Fruit fly (Drosophila melanogaster) whole organism, embryonic: ENCODE data around the gene Cdk7.

Experiments
- Aef1 ChIP-seq: fragments of 200-800 bp; sonication (Bioruptor generic); IDR thresholded peaks from 3 replicates; pipeline ENCODE4 v1.3.6; 2022; ENCODE audit warnings: missing biosample characterization, missing genetic modification characterization
- BEAF-32 ChIP-seq: fragments of 200-800 bp; sonication (Bioruptor generic); optimal IDR thresholded peaks from 3 replicates; lab custom pipeline; 2017; ENCODE audit warnings: missing biosample characterization, missing genetic modification characterization, mild to moderate bottlenecking, moderate library complexity, missing genetic modification reagents
- CG10431 ChIP-seq: fragments of 200-800 bp; sonication (Bioruptor generic); optimal IDR thresholded peaks from 3 replicates; lab custom pipeline; 2018; ENCODE audit warnings: missing biosample characterization, mild to moderate bottlenecking, missing genetic modification characterization
- CG10543 ChIP-seq: fragments of 200-800 bp; sonication (Bioruptor generic); optimal IDR thresholded peaks from 3 replicates; lab custom pipeline; 2017; ENCODE audit warnings: missing biosample characterization, mild to moderate bottlenecking, missing genetic modification characterization, moderate library complexity
- CG11085 ChIP-seq: fragments of 200-800 bp; sonication (Bioruptor generic); IDR thresholded peaks from 2 replicates; pipeline ENCODE4 v1.3.6; 2022; ENCODE audit warnings: missing biosample characterization, missing genetic modification characterization
- CG11247 ChIP-seq: fragments of 200-800 bp; sonication (Bioruptor generic); IDR thresholded peaks from 2 replicates; pipeline ENCODE4 v1.3.6; 2022; ENCODE audit warnings: missing biosample characterization, missing genetic modification characterization
- CG11696 ChIP-seq: fragments of 200-800 bp; sonication (Bioruptor generic); IDR thresholded peaks from 2 replicates; pipeline ENCODE4 v1.3.6; 2022; ENCODE audit warnings: missing biosample characterization, missing genetic modification characterization
- CG12071 ChIP-seq: fragments of 200-800 bp; sonication (Bioruptor generic); optimal IDR thresholded peaks from 3 replicates; lab custom pipeline; 2018; ENCODE audit warnings: missing biosample characterization, mild to moderate bottlenecking, missing genetic modification characterization
- CG12769 ChIP-seq: fragments of 200-800 bp; sonication (Bioruptor generic); optimal IDR thresholded peaks from 2 replicates; lab custom pipeline; 2019; ENCODE audit warnings: missing biosample characterization, mild to moderate bottlenecking, missing genetic modification characterization, moderate library complexity
- CG15514 ChIP-seq: fragments of 200-800 bp; sonication (Bioruptor generic); optimal IDR thresholded peaks from 3 replicates; lab custom pipeline; 2017; ENCODE audit warnings: missing biosample characterization, missing genetic modification characterization, mild to moderate bottlenecking, moderate library complexity, missing genetic modification reagents
- CG1647 ChIP-seq: fragments of 200-800 bp; sonication (Bioruptor generic); optimal IDR thresholded peaks from 3 replicates; lab custom pipeline; 2016; ENCODE audit warnings: missing biosample characterization, missing genetic modification characterization
- CG17612 ChIP-seq: fragments of 200-800 bp; sonication (Bioruptor generic); IDR thresholded peaks from 2 replicates; pipeline ENCODE4 v1.3.6; 2022; ENCODE audit warnings: missing biosample characterization, missing genetic modification characterization
- CG18476 ChIP-seq: fragments of 200-800 bp; sonication (Bioruptor generic); optimal IDR thresholded peaks from 2 replicates; lab custom pipeline; 2016; ENCODE audit warnings: missing biosample characterization, mild to moderate bottlenecking, missing genetic modification characterization
- CG2120 ChIP-seq: fragments of 200-800 bp; sonication (Bioruptor generic); optimal IDR thresholded peaks from 3 replicates; lab custom pipeline; 2016; ENCODE audit warnings: missing biosample characterization, missing genetic modification characterization
- CG2875 ChIP-seq: fragments of 200-800 bp; sonication (Bioruptor generic); optimal IDR thresholded peaks from 2 replicates; lab custom pipeline; 2017; ENCODE audit warnings: missing biosample characterization, mild to moderate bottlenecking, missing genetic modification characterization, missing genetic modification reagents
- CG30403 ChIP-seq: fragments of 200-800 bp; sonication (Bioruptor generic); optimal IDR thresholded peaks from 3 replicates; lab custom pipeline; 2016; ENCODE audit warnings: missing biosample characterization, missing genetic modification characterization
- CG4282 ChIP-seq: fragments of 200-800 bp; sonication (Bioruptor generic); optimal IDR thresholded peaks from 2 replicates; lab custom pipeline; 2016; ENCODE audit warnings: missing biosample characterization, missing genetic modification characterization
- CG5245 ChIP-seq: fragments of 200-800 bp; sonication (Bioruptor generic); optimal IDR thresholded peaks from 3 replicates; lab custom pipeline; 2016; ENCODE audit warnings: missing biosample characterization, missing genetic modification characterization
- CG6765 ChIP-seq: fragments of 200-800 bp; sonication (Bioruptor generic); optimal IDR thresholded peaks from 3 replicates; lab custom pipeline; 2017; ENCODE audit warnings: missing biosample characterization, mild to moderate bottlenecking, missing genetic modification characterization
- CG8290 ChIP-seq, 3 experiments: fragments of 200-800 bp; sonication (Bioruptor generic); optimal IDR thresholded peaks; 2 replicates each; lab custom pipeline; 2016 to 2019; ENCODE audit warnings: missing biosample characterization in 3 of 3, missing genetic modification characterization in 3 of 3, mild to moderate bottlenecking in 2 of 3, moderate library complexity in 1 of 3
- E2f1 ChIP-seq: fragments of 200-800 bp; sonication (Bioruptor generic); IDR thresholded peaks from 2 replicates; pipeline ENCODE4 v1.3.6; 2022; ENCODE audit warnings: missing biosample characterization, missing genetic modification characterization
- GATAe ChIP-seq: fragments of 200-800 bp; sonication (Bioruptor generic); conservative IDR thresholded peaks from 2 replicates; pipeline ENCODE4 v1.3.6; 2022; ENCODE audit warnings: missing biosample characterization, missing genetic modification characterization
- Gug ChIP-seq: fragments of 200-800 bp; sonication (Bioruptor generic); IDR thresholded peaks from 4 replicates; pipeline ENCODE4 v1.3.6; 2022; ENCODE audit warnings: missing biosample characterization, missing genetic modification characterization
- H2.0 ChIP-seq: fragments of 200-800 bp; sonication (Bioruptor generic); IDR thresholded peaks from 2 replicates; pipeline ENCODE4 v1.3.6; 2022; ENCODE audit warnings: missing biosample characterization, missing genetic modification characterization
- Hr78 ChIP-seq, 2 experiments: fragments of 200-800 bp in 1 of 2; fragments of >200 bp in 1 of 2; sonication (Bioruptor generic) in 1 of 2; optimal IDR thresholded peaks; 2 replicates each; lab custom pipeline; 2017 to 2019; ENCODE audit warnings: missing biosample characterization in 2 of 2, missing genetic modification characterization in 2 of 2, mild to moderate bottlenecking in 1 of 2, moderate library complexity in 1 of 2
- Mrtf ChIP-seq: fragments of 200-800 bp; sonication (Bioruptor generic); IDR thresholded peaks from 3 replicates; pipeline ENCODE4 v1.3.6; 2022; ENCODE audit warnings: missing biosample characterization, missing genetic modification characterization
- NC2α ChIP-seq: fragments of 200-800 bp; sonication (Bioruptor generic); optimal IDR thresholded peaks from 2 replicates; lab custom pipeline; 2016; ENCODE audit warnings: missing biosample characterization, missing genetic modification characterization
- Rfx ChIP-seq: fragments of 200-800 bp; sonication (Bioruptor generic); IDR thresholded peaks from 2 replicates; pipeline ENCODE4 v1.3.6; 2022; ENCODE audit warnings: missing biosample characterization, missing genetic modification characterization
- Sox102F ChIP-seq: fragments of 200-800 bp; sonication (Bioruptor generic); optimal IDR thresholded peaks from 2 replicates; lab custom pipeline; 2018; ENCODE audit warnings: missing biosample characterization, mild to moderate bottlenecking, missing genetic modification characterization, moderate library complexity
- al ChIP-seq: fragments of 200-800 bp; sonication (Bioruptor generic); IDR thresholded peaks from 2 replicates; pipeline ENCODE4 v1.3.6; 2022; ENCODE audit warnings: missing biosample characterization, missing genetic modification characterization
- amos ChIP-seq: fragments of 200-800 bp; sonication (Bioruptor generic); IDR thresholded peaks from 2 replicates; pipeline ENCODE4 v1.3.6; 2022; ENCODE audit warnings: missing biosample characterization, missing genetic modification characterization; ENCODE audit not compliant: partially characterized antibody
- ara ChIP-seq: fragments of 200-800 bp; sonication (Bioruptor generic); IDR thresholded peaks from 2 replicates; pipeline ENCODE4 v1.3.6; 2022; ENCODE audit warnings: missing biosample characterization, missing genetic modification characterization
- bigmax ChIP-seq: fragments of 200-800 bp; sonication (Bioruptor generic); optimal IDR thresholded peaks from 2 replicates; lab custom pipeline; 2018; ENCODE audit warnings: missing biosample characterization, mild to moderate bottlenecking, missing genetic modification characterization
- ci ChIP-seq: fragments of 200-800 bp; sonication (Bioruptor generic); IDR thresholded peaks from 3 replicates; pipeline ENCODE4 v1.3.6; 2022; ENCODE audit warnings: missing biosample characterization, missing genetic modification characterization
- dmrt11E ChIP-seq: fragments of 200-800 bp; sonication (Bioruptor generic); optimal IDR thresholded peaks from 3 replicates; lab custom pipeline; 2018; ENCODE audit warnings: missing biosample characterization, mild to moderate bottlenecking, missing genetic modification characterization, moderate library complexity
- dmrt99B ChIP-seq: fragments of 200-800 bp; sonication (Bioruptor generic); optimal IDR thresholded peaks from 2 replicates; lab custom pipeline; 2018; ENCODE audit warnings: missing biosample characterization, mild to moderate bottlenecking, missing genetic modification characterization, moderate library complexity
- eve ChIP-seq, 2 experiments: fragments of >200 bp; optimal IDR thresholded peaks; 2 replicates each; lab custom pipeline; 2017; ENCODE audit warnings: missing biosample characterization in 2 of 2, missing genetic modification characterization in 2 of 2
- fru ChIP-seq: fragments of >200 bp; optimal IDR thresholded peaks from 2 replicates; lab custom pipeline; 2017
- gcm2 ChIP-seq: fragments of 200-800 bp; sonication (Bioruptor generic); optimal IDR thresholded peaks from 2 replicates; lab custom pipeline; 2016; ENCODE audit warnings: missing biosample characterization, missing genetic modification characterization
- hkb ChIP-seq, 2 experiments: fragments of 200-800 bp in 1 of 2; fragments of >200 bp in 1 of 2; sonication (Bioruptor generic) in 1 of 2; IDR thresholded peaks in 1 of 2; optimal IDR thresholded peaks in 1 of 2; 2 replicates each; pipeline versions ENCODE4 v1.3.6 to Lab custom; 2017 to 2022; ENCODE audit warnings: missing biosample characterization in 1 of 2, missing genetic modification characterization in 1 of 2
- ind ChIP-seq: fragments of 200-800 bp; sonication (Bioruptor generic); optimal IDR thresholded peaks from 3 replicates; lab custom pipeline; 2016; ENCODE audit warnings: missing biosample characterization, missing genetic modification characterization
- jigr1 ChIP-seq: fragments of 200-800 bp; sonication (Bioruptor generic); IDR thresholded peaks from 3 replicates; pipeline ENCODE4 v1.3.6; 2022; ENCODE audit warnings: missing biosample characterization, missing genetic modification characterization
- lab ChIP-seq: fragments of 200-800 bp; sonication (Bioruptor generic); optimal IDR thresholded peaks from 3 replicates; lab custom pipeline; 2017; ENCODE audit warnings: missing biosample characterization, missing genetic modification characterization, mild to moderate bottlenecking, moderate library complexity, missing genetic modification reagents
- pfk ChIP-seq: fragments of 200-800 bp; sonication (Bioruptor generic); optimal IDR thresholded peaks from 2 replicates; lab custom pipeline; 2018; ENCODE audit warnings: missing biosample characterization, mild to moderate bottlenecking, missing genetic modification characterization, moderate library complexity
- slbo ChIP-seq: fragments of 200-800 bp; sonication (Bioruptor generic); IDR thresholded peaks from 2 replicates; pipeline ENCODE4 v1.3.6; 2022; ENCODE audit warnings: missing biosample characterization, missing genetic modification characterization
- tin ChIP-seq: fragments of 200-800 bp; sonication (Bioruptor generic); optimal IDR thresholded peaks from 3 replicates; lab custom pipeline; 2016; ENCODE audit warnings: missing biosample characterization, missing genetic modification characterization
- tup ChIP-seq: fragments of 200-800 bp; sonication (Bioruptor generic); optimal IDR thresholded peaks from 2 replicates; lab custom pipeline; 2016; ENCODE audit warnings: missing biosample characterization, mild to moderate bottlenecking, missing genetic modification characterization, moderate library complexity
- unc-4 ChIP-seq: fragments of 200-800 bp; sonication (Bioruptor generic); IDR thresholded peaks from 2 replicates; pipeline ENCODE4 v1.3.6; 2022; ENCODE audit warnings: missing biosample characterization, missing genetic modification characterization; ENCODE audit not compliant: partially characterized antibody
- unpg ChIP-seq: fragments of 200-800 bp; sonication (Bioruptor generic); optimal IDR thresholded peaks from 3 replicates; lab custom pipeline; 2018; ENCODE audit warnings: missing biosample characterization, mild to moderate bottlenecking, missing genetic modification characterization, moderate library complexity
- zfh2 ChIP-seq: fragments of 200-800 bp; sonication (Bioruptor generic); optimal IDR thresholded peaks from 2 replicates; lab custom pipeline; 2016; ENCODE audit warnings: missing biosample characterization, missing genetic modification characterization

Gene Cdk7

dm6 chrX:5357035-5357434 is 48.3 kb upstream of the Cdk7 start (continued):
- no peak for TF ChIP-seq CG17612 (GFP tag; lab: Robert Waterston, UW)
- no peak for TF ChIP-seq CG18476 (GFP tag; lab: Kevin White, UChicago)
- peak; percentile 22 for TF ChIP-seq lab (GFP tag; lab: Kevin White, UChicago)
- TF ChIP-seq Aef1 (GFP tag; lab: Robert Waterston, UW): peak; percentile 20; the same call in 1 of the 3 replicates
- peak; percentile 37; the same call in 1 of the 2 replicates for TF ChIP-seq Rfx (GFP tag; lab: Robert Waterston, UW)
- TF ChIP-seq CG10431 (GFP tag; lab: Kevin White, UChicago): no peak
- no peak for TF ChIP-seq bigmax
- 0 out of 2 replicates have a peak, but pooled peaks have one; percentile 20 for TF ChIP-seq al (GFP tag; lab: Robert Waterston, UW)
- TF ChIP-seq GATAe (GFP tag; lab: Robert Waterston, UW): no peak
- no peak for TF ChIP-seq hkb (optimal IDR thresholded peaks at IDR 0.05; lab: Kevin White, UChicago)
- peak; percentile 19; the same call in 1 of the 2 replicates for TF ChIP-seq hkb (GFP tag; IDR thresholded peaks at IDR 0.05; lab: Robert Waterston, UW)
- 0 out of 3 replicates have a peak, but pooled peaks have one; percentile 27 for TF ChIP-seq jigr1 (GFP tag; lab: Robert Waterston, UW)
- no peak for TF ChIP-seq dmrt11E (tag; lab: Kevin White, UChicago)
- no peak for TF ChIP-seq BEAF-32
- TF ChIP-seq CG2120 (GFP tag; lab: Kevin White, UChicago): peak; percentile 43
- TF ChIP-seq CG15514: no peak
- TF ChIP-seq ind: no peak
- TF ChIP-seq zfh2: no peak
- no peak for TF ChIP-seq CG8290 (GFP tag; optimal IDR thresholded peaks at IDR 0.05; lab: Kevin White, UChicago)
- TF ChIP-seq CG8290 (tag; optimal IDR thresholded peaks at IDR 0.05; lab: Kevin White, UChicago): peak in 1 of 2 experiments; percentile 14
- TF ChIP-seq unc-4 (GFP tag; lab: Robert Waterston, UW): no peak
- no peak for TF ChIP-seq ara (GFP tag; lab: Robert Waterston, UW)
- peak; percentile 33 for TF ChIP-seq Sox102F (GFP tag; lab: Kevin White, UChicago)
- no peak for TF ChIP-seq CG11696 (GFP tag; lab: Robert Waterston, UW)
- TF ChIP-seq CG11247 (GFP tag; lab: Robert Waterston, UW): no peak
- no peak for TF ChIP-seq amos
- TF ChIP-seq dmrt99B (tag; lab: Kevin White, UChicago): peak; percentile 43
- no peak for TF ChIP-seq CG10543 (GFP tag; lab: Kevin White, UChicago)
- no peak for TF ChIP-seq pfk (GFP tag; lab: Kevin White, UChicago)
- TF ChIP-seq E2f1: no peak
- TF ChIP-seq ci (GFP tag; lab: Robert Waterston, UW): 0 out of 3 replicates have a peak, but pooled peaks have one; percentile 43
- TF ChIP-seq slbo (GFP tag; lab: Robert Waterston, UW): peak; percentile 52; the same call in 1 of the 2 replicates
- no peak for TF ChIP-seq tup
- no peak for TF ChIP-seq Gug
- TF ChIP-seq CG5245: no peak
- no peak for TF ChIP-seq NC2α (GFP tag; lab: Kevin White, UChicago)
- TF ChIP-seq CG12071 (GFP tag; lab: Kevin White, UChicago): no peak
- TF ChIP-seq CG12769 (tag; lab: Kevin White, UChicago): peak; percentile 37
- TF ChIP-seq CG4282: no peak
- TF ChIP-seq CG30403 (GFP tag; lab: Kevin White, UChicago): peak; percentile 8
- TF ChIP-seq CG11085: no peak
- TF ChIP-seq CG1647 (GFP tag; lab: Kevin White, UChicago): no peak
- no peak for TF ChIP-seq eve (GFP tag; optimal IDR thresholded peaks at IDR 0.05; lab: Kevin White, UChicago)
- peak; percentile 17 for TF ChIP-seq unpg (GFP tag; lab: Kevin White, UChicago)
- TF ChIP-seq tin (GFP tag; lab: Kevin White, UChicago): no peak
- TF ChIP-seq CG2875 (GFP tag; lab: Kevin White, UChicago): no peak
- TF ChIP-seq Hr78 (GFP tag; optimal IDR thresholded peaks at IDR 0.05; lab: Kevin White, UChicago): no peak
- no peak for TF ChIP-seq Mrtf (GFP tag; lab: Robert Waterston, UW)
- no peak for TF ChIP-seq CG6765 (GFP tag; lab: Kevin White, UChicago)
- TF ChIP-seq gcm2: no peak
- TF ChIP-seq fru (lab: Kevin White, UChicago): no peak
- TF ChIP-seq H2.0 (GFP tag; lab: Robert Waterston, UW): no peak
